Worm (Caenorhabditis elegans) whole organism, dauer: ENCODE measurements around the gene Y51H7C.1.
"Not testable (repeated sequence)": the region's sequence is repeated elsewhere in the genome, so short reads cannot be mapped to it uniquely, and the experiment has no call there.

ENCODE experiments used
- unc-62 ChIP-seq: sonication (generic microtip); optimal IDR thresholded peaks from 2 replicates; lab custom pipeline; 2017; ENCODE audit warnings: missing biosample characterization, missing genetic modification reagents, missing genetic modification characterization

The Y51H7C.1 gene

ce11 chrII:1467711-1468110 is at the start of gene Y51H7C.1:
Y51H7C.1 (plus strand) TSS chrII:1467727.
- not testable (repeated sequence) for TF ChIP-seq unc-62 (GFP tag; lab: Kevin White, UChicago)

ce11 chrII:1419994-1420393 is 47.5 kb upstream of the Y51H7C.1 start:
- no peak for TF ChIP-seq unc-62 (GFP tag; lab: Kevin White, UChicago)

DNA sequence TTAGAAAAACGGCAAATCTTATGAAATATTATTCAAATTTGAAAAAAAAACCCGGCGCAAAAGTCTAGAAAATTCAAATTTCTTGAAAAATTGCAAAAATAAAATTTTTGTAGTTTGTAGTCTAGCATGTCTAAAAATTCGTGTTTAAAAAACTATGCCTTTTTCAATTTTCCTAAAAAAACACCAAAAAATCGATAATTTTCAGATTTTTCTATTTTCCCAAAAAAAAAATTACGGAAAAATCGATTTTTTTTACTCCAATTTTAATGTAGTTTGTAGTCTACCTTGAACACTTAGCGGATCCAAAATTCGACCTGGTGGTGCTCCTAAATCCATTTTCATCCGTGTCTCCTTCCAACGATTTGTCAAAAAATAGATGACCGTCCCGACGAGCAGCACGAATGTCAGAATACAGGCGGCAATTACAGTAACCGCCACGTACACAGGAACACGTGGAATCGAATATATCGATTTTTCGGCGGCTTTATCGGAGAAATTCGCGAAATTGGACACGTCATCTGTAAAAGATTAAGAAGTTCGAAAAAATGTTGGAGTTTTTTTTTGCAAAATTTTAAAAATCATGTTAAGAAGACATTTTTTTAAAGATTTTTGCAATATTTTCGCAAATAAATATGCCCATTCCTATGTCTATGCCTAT is 46.6 kb upstream of the Y51H7C.1 start:
- TF ChIP-seq unc-62 (GFP tag; lab: Kevin White, UChicago) = no peak

ce11 chrII:1423660-1424059 is 43.9 kb upstream of the Y51H7C.1 start, which contains the start of gene Y51H7C.10:
Y51H7C.10 (minus strand) TSS chrII:1423760.
- no peak for TF ChIP-seq unc-62 (GFP tag; lab: Kevin White, UChicago)

- no peak for TF ChIP-seq unc-62 (GFP tag; lab: Kevin White, UChicago)
Measured at ce11 chrII:1436715-1437114, 30.8 kb upstream of the Y51H7C.1 start.

DNA sequence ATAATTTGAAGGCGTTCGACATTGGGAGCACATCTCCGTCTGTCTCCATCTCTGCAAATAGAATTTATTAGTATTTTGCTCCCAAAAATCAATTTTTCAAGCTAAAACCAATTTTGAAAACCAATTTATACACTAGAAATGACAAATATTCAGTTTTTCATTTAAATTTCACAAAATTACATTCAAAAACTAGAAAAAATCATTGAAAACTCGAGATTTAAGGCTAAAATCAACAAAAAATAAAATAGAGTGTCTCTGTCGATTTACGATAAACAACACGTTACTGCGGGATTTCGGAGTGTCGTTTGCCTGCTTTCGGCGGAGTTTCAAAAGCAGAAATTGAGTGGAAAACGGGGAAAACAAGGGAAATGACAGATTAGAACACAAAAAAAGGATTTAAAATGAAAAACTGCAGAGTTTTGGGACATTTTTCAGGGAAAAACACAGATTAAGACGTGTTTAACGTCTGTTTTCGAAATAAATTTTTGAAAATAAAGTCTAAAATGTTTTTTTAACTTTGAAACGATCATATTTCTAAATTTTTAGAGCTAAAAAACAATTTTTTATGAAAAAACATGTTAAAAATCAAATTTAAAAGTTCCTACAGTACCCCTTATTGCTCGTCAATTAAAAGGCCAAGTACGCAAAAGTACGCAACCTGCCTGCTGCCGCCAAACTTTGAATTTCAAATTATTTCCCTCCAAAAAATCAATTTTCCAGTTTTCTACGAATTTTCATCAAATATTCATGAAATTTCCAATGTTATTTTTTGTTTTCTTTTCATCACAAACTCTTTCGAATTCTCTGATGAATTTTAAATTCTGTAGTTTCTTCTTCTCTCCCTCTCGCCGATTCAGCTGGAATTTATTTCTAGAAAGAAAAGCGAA is 29.8 kb upstream of the Y51H7C.1 start, which contains the start of gene nol-6:
Gene nol-6, minus strand, starts transcription at position 51 of the 887 bp plus-strand sequence.
- TF ChIP-seq unc-62 (GFP tag; lab: Kevin White, UChicago) = no peak

DNA sequence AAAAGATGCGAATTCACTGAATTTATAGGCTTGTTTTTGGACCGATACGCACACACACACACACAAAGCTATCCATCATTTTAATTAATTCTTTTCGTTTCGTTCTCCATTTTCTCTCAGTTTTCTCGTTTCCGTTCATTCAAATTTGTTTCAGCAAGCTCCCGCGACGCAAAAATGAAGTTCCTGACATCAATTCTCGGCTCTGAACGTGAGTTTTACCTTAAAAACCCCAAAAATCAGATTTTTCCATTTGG is 29.3 kb upstream of the Y51H7C.1 start, which contains the start of gene Y51H7C.3:
Gene Y51H7C.3, plus strand, starts transcription at position 155 of the 254 bp plus-strand sequence.
- no peak for TF ChIP-seq unc-62 (GFP tag; lab: Kevin White, UChicago)

DNA sequence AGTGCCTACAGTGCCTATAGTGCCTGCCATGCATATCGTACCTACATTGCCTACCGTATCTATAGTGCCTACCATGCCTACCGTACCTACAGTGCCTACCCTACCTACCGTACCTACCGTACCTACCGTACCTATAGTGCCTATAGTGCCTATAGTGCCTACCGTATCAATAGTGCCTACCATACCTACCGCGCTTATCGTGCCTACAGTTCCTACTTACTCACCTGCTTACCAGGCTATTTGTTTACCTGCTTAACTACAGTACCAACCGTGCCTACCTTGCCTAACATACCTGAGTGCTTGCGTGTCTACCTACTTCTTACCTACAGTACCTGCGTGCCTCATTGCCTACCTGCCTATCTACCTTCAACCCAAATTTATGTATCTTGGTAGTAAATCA is 26.0 kb upstream of the Y51H7C.1 start:
- no peak for TF ChIP-seq unc-62 (GFP tag; lab: Kevin White, UChicago)

- TF ChIP-seq unc-62 (GFP tag; lab: Kevin White, UChicago) = no peak
Measured at ce11 chrII:1444911-1445310, 22.6 kb upstream of the Y51H7C.1 start, which contains the start of gene scl-17. scl-17 (plus strand) TSS chrII:1445211.

DNA sequence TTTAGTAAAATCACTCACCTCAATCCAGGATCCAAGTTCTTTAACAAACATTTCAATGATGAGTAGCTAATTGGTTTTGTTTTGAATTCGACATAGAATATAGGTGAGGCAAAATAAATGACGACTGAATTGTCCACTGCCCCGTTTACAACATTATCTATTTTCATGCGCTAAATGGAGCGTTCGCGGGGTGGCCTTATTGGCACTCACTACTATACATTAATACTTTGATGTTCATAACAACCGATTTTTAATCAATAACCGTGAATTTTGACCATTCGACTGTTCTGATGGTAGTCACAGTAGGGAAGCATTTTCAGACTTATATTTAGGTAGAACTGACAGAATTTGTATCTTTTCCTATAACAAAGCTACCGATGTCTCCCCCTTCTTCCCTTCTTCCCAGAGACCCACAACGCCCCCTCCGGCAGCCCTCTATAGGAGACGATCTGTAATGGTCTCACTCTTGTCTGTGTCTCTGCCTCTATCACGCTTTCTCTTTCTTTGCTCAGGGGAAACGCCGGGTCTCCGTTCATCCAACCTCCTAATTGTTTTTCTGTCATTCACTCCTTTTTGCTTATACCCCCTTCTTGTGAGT is 20.7 kb upstream of the Y51H7C.1 start, which contains the start of gene Y51H7C.12:
Gene Y51H7C.12, minus strand, starts transcription at position 51 of the 598 bp plus-strand sequence.
- not testable (repeated sequence) for TF ChIP-seq unc-62 (GFP tag; lab: Kevin White, UChicago)

DNA sequence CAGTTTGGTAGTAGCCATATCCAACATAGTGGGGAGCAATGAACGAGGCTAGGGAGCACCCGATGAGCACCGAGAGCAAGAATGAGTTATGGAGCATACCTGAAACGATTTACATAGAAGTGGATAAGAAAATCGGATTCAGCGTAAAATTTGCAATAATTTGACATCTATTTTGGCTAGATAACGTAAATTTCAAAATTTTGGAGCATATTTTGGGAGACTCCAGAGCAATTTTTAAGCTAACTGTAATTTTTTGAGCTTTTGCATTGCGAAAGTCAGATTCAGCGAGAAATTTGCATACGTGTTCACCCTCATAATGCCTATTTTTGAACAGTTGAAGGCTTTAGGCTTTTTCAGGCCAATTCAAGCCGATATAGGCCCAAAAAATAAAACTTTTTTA is 1.1 kb upstream of the Y51H7C.1 start, which contains the start of gene Y51H7C.13:
Gene Y51H7C.13, minus strand, starts transcription at position 101 of the 400 bp plus-strand sequence.
- no peak for TF ChIP-seq unc-62 (GFP tag; lab: Kevin White, UChicago)

DNA sequence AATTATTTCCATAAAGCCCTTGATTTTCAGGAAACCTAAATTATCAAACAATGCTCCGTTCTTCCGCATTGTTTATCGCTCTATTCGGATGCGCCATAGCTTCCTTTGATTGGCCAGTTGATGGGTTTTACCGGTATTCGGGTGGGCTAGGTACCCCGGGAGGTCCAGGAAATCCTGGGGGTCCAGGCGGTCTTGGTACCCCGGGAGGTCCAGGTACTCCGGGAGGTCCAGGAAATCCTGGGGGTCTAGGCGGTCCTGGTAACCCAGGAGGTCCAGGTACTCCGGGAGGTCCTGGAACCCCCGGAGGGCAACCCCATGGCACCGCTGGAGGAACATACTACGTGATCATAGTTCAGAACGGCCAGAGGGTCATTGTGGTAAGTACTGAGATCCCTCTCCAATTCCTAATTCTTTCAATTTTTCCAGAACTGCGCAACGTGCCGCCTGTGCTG is 3.0 kb downstream of the Y51H7C.1 start, which contains the start of gene H17B01.2:
Gene H17B01.2, plus strand, starts transcription at position 51 of the 452 bp plus-strand sequence.
- no peak for TF ChIP-seq unc-62 (GFP tag; lab: Kevin White, UChicago)

DNA sequence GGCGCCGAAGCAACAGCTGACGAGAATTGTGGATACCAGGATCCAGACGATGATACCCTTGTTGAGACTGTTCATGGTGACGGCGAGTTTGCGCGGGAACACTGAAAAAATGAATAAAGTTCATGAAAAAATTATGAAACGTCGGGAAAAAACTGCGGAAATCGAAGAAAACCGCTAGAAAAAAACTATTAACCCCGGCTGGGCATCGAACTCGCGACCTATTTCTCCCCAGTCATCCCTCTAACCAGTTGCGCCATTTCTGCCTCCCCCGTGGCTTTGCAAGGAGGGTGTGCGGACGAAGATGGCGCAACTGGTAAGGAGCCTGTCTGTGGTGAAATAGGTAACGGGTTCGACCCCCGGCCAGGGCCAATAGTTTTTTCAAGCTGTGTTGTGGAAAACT is 6.0 kb downstream of the Y51H7C.1 start, which contains the start of gene H17B01.5:
Gene H17B01.5, minus strand, starts transcription at position 101 of the 400 bp plus-strand sequence.
- no peak for TF ChIP-seq unc-62 (GFP tag; lab: Kevin White, UChicago)

ce11 chrII:1474807-1475206 is 7.3 kb downstream of the Y51H7C.1 start:
- no peak for TF ChIP-seq unc-62 (GFP tag; lab: Kevin White, UChicago)

DNA sequence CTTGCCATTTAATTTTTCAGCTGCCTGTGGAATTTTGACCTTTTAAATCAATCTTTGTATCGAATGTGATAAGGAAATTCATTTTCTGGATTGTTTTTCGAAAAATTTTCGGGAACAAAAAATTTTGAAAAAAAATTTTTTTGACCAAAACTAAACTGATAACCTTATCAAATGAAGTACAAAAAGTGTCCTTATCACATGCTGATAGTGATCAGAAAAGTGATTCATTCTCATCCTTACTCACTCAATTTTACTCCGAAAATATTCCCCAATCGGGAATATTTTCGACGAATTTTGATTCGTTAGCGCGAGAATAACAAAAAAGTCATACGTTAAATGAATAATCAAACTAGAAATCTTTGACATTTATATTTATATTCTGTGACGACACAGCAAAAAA is 7.8 kb downstream of the Y51H7C.1 start:
- TF ChIP-seq unc-62 (GFP tag; lab: Kevin White, UChicago) = no peak
